Fruit fly (Drosophila melanogaster) whole organism, embryonic: Measurements from ENCODE around the gene Tfb4.

Experiments
- Bgb ChIP-seq: fragments of 200-800 bp; sonication (Bioruptor generic); IDR thresholded peaks from 2 replicates; pipeline ENCODE4 v1.3.6; 2022; ENCODE audit warnings: missing biosample characterization, missing genetic modification characterization; ENCODE audit not compliant: partially characterized antibody
- BtbVII ChIP-seq: fragments of 200-800 bp; sonication (Bioruptor generic); optimal IDR thresholded peaks from 3 replicates; lab custom pipeline; 2017; ENCODE audit warnings: missing biosample characterization, mild to moderate bottlenecking, missing genetic modification characterization
- CG1024 ChIP-seq: fragments of 200-800 bp; sonication (Bioruptor generic); IDR thresholded peaks from 2 replicates; pipeline ENCODE4 v1.3.6; 2022; ENCODE audit warnings: missing biosample characterization, missing genetic modification characterization
- CG12236 ChIP-seq: fragments of 200-800 bp; sonication (Bioruptor generic); optimal IDR thresholded peaks from 2 replicates; lab custom pipeline; 2016; ENCODE audit warnings: missing biosample characterization, missing genetic modification characterization
- CG12942 ChIP-seq: fragments of 200-800 bp; sonication (Bioruptor generic); optimal IDR thresholded peaks from 3 replicates; lab custom pipeline; 2016; ENCODE audit warnings: missing biosample characterization, missing genetic modification characterization
- CG13287 ChIP-seq: fragments of 200-800 bp; sonication (Bioruptor generic); IDR thresholded peaks from 2 replicates; pipeline ENCODE4 v1.3.6; 2022; ENCODE audit warnings: missing biosample characterization, missing genetic modification characterization; ENCODE audit not compliant: partially characterized antibody
- CG15514 ChIP-seq: fragments of 200-800 bp; sonication (Bioruptor generic); optimal IDR thresholded peaks from 3 replicates; lab custom pipeline; 2017; ENCODE audit warnings: missing biosample characterization, missing genetic modification characterization, mild to moderate bottlenecking, moderate library complexity, missing genetic modification reagents
- CG1603 ChIP-seq: fragments of 200-800 bp; sonication (Bioruptor generic); optimal IDR thresholded peaks from 2 replicates; lab custom pipeline; 2019; ENCODE audit warnings: missing biosample characterization, mild to moderate bottlenecking, missing genetic modification characterization, moderate library complexity
- CG16779 ChIP-seq: fragments of 200-800 bp; sonication (Bioruptor generic); IDR thresholded peaks from 2 replicates; pipeline ENCODE4 v1.3.6; 2022; ENCODE audit warnings: missing biosample characterization, missing genetic modification characterization
- CG16813 ChIP-seq: fragments of 200-800 bp; sonication (Bioruptor generic); IDR thresholded peaks from 3 replicates; pipeline ENCODE4 v1.3.6; 2022; ENCODE audit warnings: missing biosample characterization, missing genetic modification characterization; ENCODE audit not compliant: partially characterized antibody
- CG17802 ChIP-seq: fragments of 200-800 bp; sonication (Bioruptor generic); optimal IDR thresholded peaks from 2 replicates; lab custom pipeline; 2018; ENCODE audit warnings: missing biosample characterization, mild to moderate bottlenecking, missing genetic modification characterization, moderate library complexity
- CG1832 ChIP-seq: fragments of 200-800 bp; sonication (Bioruptor generic); optimal IDR thresholded peaks from 2 replicates; lab custom pipeline; 2017; ENCODE audit warnings: missing biosample characterization, mild to moderate bottlenecking, missing genetic modification characterization, inconsistent platforms
- CG18599 ChIP-seq: fragments of 200-800 bp; sonication (Bioruptor generic); optimal IDR thresholded peaks from 3 replicates; lab custom pipeline; 2017; ENCODE audit warnings: missing biosample characterization, missing genetic modification characterization, mild to moderate bottlenecking, moderate library complexity, missing genetic modification reagents
- CG18764 ChIP-seq: fragments of 200-800 bp; sonication (Bioruptor generic); optimal IDR thresholded peaks from 3 replicates; lab custom pipeline; 2016; ENCODE audit warnings: missing biosample characterization, missing genetic modification characterization
- CG32772 ChIP-seq: fragments of 200-800 bp; sonication (Bioruptor generic); IDR thresholded peaks from 2 replicates; pipeline ENCODE4 v1.3.6; 2022; ENCODE audit warnings: missing biosample characterization, missing genetic modification characterization
- CG3407 ChIP-seq: fragments of 200-800 bp; sonication (Bioruptor generic); optimal IDR thresholded peaks from 2 replicates; lab custom pipeline; 2018; ENCODE audit warnings: missing biosample characterization, mild to moderate bottlenecking, missing genetic modification characterization
- CG3995 ChIP-seq: fragments of 200-800 bp; sonication (Bioruptor generic); optimal IDR thresholded peaks from 3 replicates; lab custom pipeline; 2016; ENCODE audit warnings: missing biosample characterization, missing genetic modification characterization
- CG6254 ChIP-seq: fragments of 200-800 bp; sonication (Bioruptor generic); optimal IDR thresholded peaks from 3 replicates; lab custom pipeline; 2017; ENCODE audit warnings: mild to moderate bottlenecking, missing biosample characterization, missing genetic modification reagents, missing genetic modification characterization
- CG7271 ChIP-seq: fragments of 200-800 bp; sonication (Bioruptor generic); optimal IDR thresholded peaks from 2 replicates; lab custom pipeline; 2018; ENCODE audit warnings: missing biosample characterization, mild to moderate bottlenecking, missing genetic modification characterization, moderate library complexity
- CG8281 ChIP-seq: fragments of 200-800 bp; sonication (Bioruptor generic); optimal IDR thresholded peaks from 2 replicates; lab custom pipeline; 2018; ENCODE audit warnings: missing biosample characterization, mild to moderate bottlenecking, missing genetic modification characterization, moderate library complexity
- CG8765 ChIP-seq: fragments of 200-800 bp; sonication (Bioruptor generic); IDR thresholded peaks from 2 replicates; pipeline ENCODE4 v1.3.6; 2022; ENCODE audit warnings: missing biosample characterization, missing genetic modification characterization
- CG8924 ChIP-seq: fragments of 200-800 bp; optimal IDR thresholded peaks from 3 replicates; lab custom pipeline; 2019; ENCODE audit warnings: missing biosample characterization, mild to moderate bottlenecking, missing genetic modification characterization, moderate library complexity
- CG9727 ChIP-seq: fragments of 200-800 bp; sonication (Bioruptor generic); optimal IDR thresholded peaks from 3 replicates; lab custom pipeline; 2017; ENCODE audit warnings: missing biosample characterization, mild to moderate bottlenecking, missing genetic modification characterization
- Camta ChIP-seq: fragments of 200-800 bp; sonication (Bioruptor generic); optimal IDR thresholded peaks from 2 replicates; lab custom pipeline; 2016; ENCODE audit warnings: missing biosample characterization, missing genetic modification characterization
- D ChIP-seq, 2 experiments: fragments of 200-800 bp in 1 of 2; fragments of >200 bp in 1 of 2; sonication (Bioruptor generic) in 1 of 2; optimal IDR thresholded peaks; 2 replicates in 1 of 2; 3 replicates in 1 of 2; lab custom pipeline; 2017; ENCODE audit warnings: mild to moderate bottlenecking in 1 of 2, missing biosample characterization in 1 of 2, missing genetic modification characterization in 1 of 2, missing genetic modification reagents in 1 of 2
- D19B ChIP-seq: fragments of 200-800 bp; sonication (Bioruptor generic); optimal IDR thresholded peaks from 2 replicates; lab custom pipeline; 2017; ENCODE audit warnings: missing biosample characterization, mild to moderate bottlenecking, missing genetic modification characterization
- Gsc ChIP-seq: fragments of 200-800 bp; sonication (Bioruptor generic); IDR thresholded peaks from 2 replicates; pipeline ENCODE4 v1.3.6; 2022; ENCODE audit warnings: missing biosample characterization, missing genetic modification characterization
- Hey ChIP-seq: fragments of 200-800 bp; sonication (Bioruptor generic); optimal IDR thresholded peaks from 3 replicates; lab custom pipeline; 2018; ENCODE audit warnings: missing biosample characterization, mild to moderate bottlenecking, missing genetic modification characterization
- Jarid2 ChIP-seq: fragments of 200-800 bp; sonication (Bioruptor generic); optimal IDR thresholded peaks from 3 replicates; lab custom pipeline; 2017; ENCODE audit warnings: mild to moderate bottlenecking, missing biosample characterization, missing genetic modification reagents, missing genetic modification characterization
- MESR4 ChIP-seq: fragments of 200-800 bp; sonication (Bioruptor generic); optimal IDR thresholded peaks from 2 replicates; lab custom pipeline; 2018; ENCODE audit warnings: missing biosample characterization, mild to moderate bottlenecking, missing genetic modification characterization, moderate library complexity
- Mes4 ChIP-seq: fragments of 200-800 bp; sonication (Bioruptor generic); optimal IDR thresholded peaks from 2 replicates; lab custom pipeline; 2016; ENCODE audit warnings: missing biosample characterization, missing genetic modification characterization
- Sry-δ ChIP-seq: fragments of 200-800 bp; sonication (Bioruptor generic); optimal IDR thresholded peaks from 2 replicates; lab custom pipeline; 2016; ENCODE audit warnings: missing biosample characterization, missing genetic modification characterization
- Xrp1 ChIP-seq: fragments of 200-800 bp; sonication (Bioruptor generic); IDR thresholded peaks from 2 replicates; pipeline ENCODE4 v1.3.6; 2022; ENCODE audit warnings: missing biosample characterization, missing genetic modification characterization
- YL-1 ChIP-seq: fragments of 200-800 bp; sonication (Bioruptor generic); optimal IDR thresholded peaks from 3 replicates; lab custom pipeline; 2017; ENCODE audit warnings: missing biosample characterization, mild to moderate bottlenecking, missing genetic modification characterization
- aop ChIP-seq: fragments of 200-800 bp; sonication (Bioruptor generic); IDR thresholded peaks from 2 replicates; pipeline ENCODE4 v1.3.6; 2022; ENCODE audit warnings: missing biosample characterization, missing genetic modification characterization
- bbx ChIP-seq: fragments of 200-800 bp; sonication (Bioruptor generic); IDR thresholded peaks from 2 replicates; pipeline ENCODE4 v1.3.6; 2022; ENCODE audit warnings: missing biosample characterization, missing genetic modification characterization; ENCODE audit not compliant: partially characterized antibody
- disco-r ChIP-seq: fragments of 200-800 bp; sonication (Bioruptor generic); optimal IDR thresholded peaks from 2 replicates; lab custom pipeline; 2016; ENCODE audit warnings: missing biosample characterization, missing genetic modification characterization
- dm ChIP-seq: fragments of 200-800 bp; sonication (Bioruptor generic); optimal IDR thresholded peaks from 3 replicates; lab custom pipeline; 2016; ENCODE audit warnings: missing biosample characterization, missing genetic modification characterization
- ems ChIP-seq: fragments of 200-800 bp; sonication (Bioruptor generic); optimal IDR thresholded peaks from 3 replicates; lab custom pipeline; 2016; ENCODE audit warnings: missing biosample characterization, missing genetic modification characterization
- fru ChIP-seq: fragments of >200 bp; optimal IDR thresholded peaks from 2 replicates; lab custom pipeline; 2017
- gsb ChIP-seq: fragments of 200-800 bp; sonication (Bioruptor generic); IDR thresholded peaks from 2 replicates; pipeline ENCODE4 v1.3.6; 2022; ENCODE audit warnings: missing biosample characterization, missing genetic modification characterization
- odd ChIP-seq: fragments of 200-800 bp; sonication (Bioruptor generic); optimal IDR thresholded peaks from 2 replicates; lab custom pipeline; 2017; ENCODE audit warnings: missing biosample characterization, mild to moderate bottlenecking, missing genetic modification characterization
- phol ChIP-seq: fragments of 200-800 bp; sonication (Bioruptor generic); optimal IDR thresholded peaks from 3 replicates; lab custom pipeline; 2018; ENCODE audit warnings: missing biosample characterization, mild to moderate bottlenecking, missing genetic modification characterization, moderate library complexity
- sim ChIP-seq: fragments of 200-800 bp; sonication (Bioruptor generic); IDR thresholded peaks from 2 replicates; pipeline ENCODE4 v1.3.6; 2022; ENCODE audit warnings: missing biosample characterization, missing genetic modification characterization
- tgo ChIP-seq: fragments of 200-800 bp; sonication (Bioruptor generic); IDR thresholded peaks from 3 replicates; pipeline ENCODE4 v1.3.6; 2022; ENCODE audit warnings: missing biosample characterization, missing genetic modification characterization
- unc-4 ChIP-seq: fragments of 200-800 bp; sonication (Bioruptor generic); IDR thresholded peaks from 2 replicates; pipeline ENCODE4 v1.3.6; 2022; ENCODE audit warnings: missing biosample characterization, missing genetic modification characterization; ENCODE audit not compliant: partially characterized antibody
- zf30C ChIP-seq: fragments of 200-800 bp; sonication (Bioruptor generic); optimal IDR thresholded peaks from 3 replicates; lab custom pipeline; 2018; ENCODE audit warnings: missing biosample characterization, mild to moderate bottlenecking, missing genetic modification characterization

The Tfb4 gene

dm6 chr2L:1118880-1119809, 31.3 kb downstream of the Tfb4 start (continued):
- TF ChIP-seq CG16779, result peak; percentile 73
- peak; percentile 86 for TF ChIP-seq CG18599 (GFP tag; lab: Kevin White, UChicago)
- TF ChIP-seq D (optimal IDR thresholded peaks at IDR 0.05; lab: Kevin White, UChicago), result no peak
- TF ChIP-seq D (GFP tag; optimal IDR thresholded peaks at IDR 0.05; lab: Kevin White, UChicago), result peak; percentile 32
- peak; percentile 41 for TF ChIP-seq CG3995
- TF ChIP-seq CG12236 (GFP tag; lab: Kevin White, UChicago), result no peak
- TF ChIP-seq CG1603, result peak; percentile 83
- TF ChIP-seq CG1832 (GFP tag; lab: Kevin White, UChicago), result no peak
- TF ChIP-seq Gsc (GFP tag; lab: Robert Waterston, UW), result 0 out of 2 replicates have a peak, but pooled peaks have one; percentile 6
- TF ChIP-seq MESR4 (GFP tag; lab: Kevin White, UChicago), result no peak
- TF ChIP-seq ems, result peak; percentile 59
- TF ChIP-seq CG3407 (GFP tag; lab: Kevin White, UChicago), result peak; percentile 21
- peak; percentile 75 for TF ChIP-seq Xrp1 (GFP tag; lab: Robert Waterston, UW)
- TF ChIP-seq CG18764 (GFP tag; lab: Kevin White, UChicago), result peak; percentile 3
- TF ChIP-seq YL-1 (GFP tag; lab: Kevin White, UChicago), result no peak
- peak; percentile 55; the same call in 1 of the 2 replicates for TF ChIP-seq gsb (GFP tag; lab: Robert Waterston, UW)
- TF ChIP-seq CG32772 (GFP tag; lab: Robert Waterston, UW), result peak; percentile 76
- peak; percentile 82 for TF ChIP-seq tgo (GFP tag; lab: Robert Waterston, UW)
- TF ChIP-seq CG16813 (GFP tag; lab: Robert Waterston, UW), result no peak
- no peak for TF ChIP-seq aop
- TF ChIP-seq Hey (tag; lab: Kevin White, UChicago), result peak; percentile 29
- TF ChIP-seq CG7271 (tag; lab: Kevin White, UChicago), result no peak
- no peak for TF ChIP-seq CG8281 (tag; lab: Kevin White, UChicago)
- peak; percentile 50 for TF ChIP-seq fru (lab: Kevin White, UChicago)
- peak; percentile 64 for TF ChIP-seq CG8924
- peak; percentile 77 for TF ChIP-seq BtbVII (GFP tag; lab: Kevin White, UChicago)
- TF ChIP-seq Sry-δ (GFP tag; lab: Kevin White, UChicago), result no peak
- TF ChIP-seq CG13287 (GFP tag; lab: Robert Waterston, UW), result peak; percentile 22; the same call in 1 of the 2 replicates
- TF ChIP-seq CG6254, result no peak
- TF ChIP-seq Jarid2, result peak; percentile 70
- no peak for TF ChIP-seq unc-4
- TF ChIP-seq CG9727 (GFP tag; lab: Kevin White, UChicago), result peak; percentile 84
- TF ChIP-seq disco-r (GFP tag; lab: Kevin White, UChicago), result peak; percentile 11
- TF ChIP-seq phol (tag; lab: Kevin White, UChicago), result peak; percentile 66
- peak; percentile 55 for TF ChIP-seq CG15514 (GFP tag; lab: Kevin White, UChicago)
- peak; percentile 67 for TF ChIP-seq Bgb (GFP tag; lab: Robert Waterston, UW)
- TF ChIP-seq D19B (GFP tag; lab: Kevin White, UChicago), result peak; percentile 99
- peak; percentile 25; the same call in 1 of the 2 replicates for TF ChIP-seq CG1024 (GFP tag; lab: Robert Waterston, UW)
- TF ChIP-seq dm, result peak; percentile 12
- peak; percentile 42 for TF ChIP-seq Camta (GFP tag; lab: Kevin White, UChicago)
- TF ChIP-seq CG8765 (GFP tag; lab: Robert Waterston, UW), result peak; percentile 15; the same call in 1 of the 2 replicates
- TF ChIP-seq odd (GFP tag; lab: Kevin White, UChicago), result peak; percentile 26
- TF ChIP-seq Mes4 (GFP tag; lab: Kevin White, UChicago), result peak; percentile 32
- TF ChIP-seq CG12942, result peak; percentile 70
- peak; percentile 20; the same call in 1 of the 2 replicates for TF ChIP-seq bbx (GFP tag; lab: Robert Waterston, UW)
- TF ChIP-seq sim (GFP tag; lab: Robert Waterston, UW), result no peak
- no peak for TF ChIP-seq zf30C (GFP tag; lab: Kevin White, UChicago)
- no peak for TF ChIP-seq CG17802 (tag; lab: Kevin White, UChicago)
